Worm (Caenorhabditis elegans) whole organism, L2 larva: ENCODE results near the gene srv-28.

Experiments
- R02D3.7 ChIP-seq: fragments of 150-350 bp; optimal IDR thresholded peaks from 2 replicates; lab custom pipeline; 2014; ENCODE audit warnings: missing biosample characterization, missing genetic modification characterization
- alr-1 ChIP-seq: fragments of 150-350 bp; optimal IDR thresholded peaks from 2 replicates; lab custom pipeline; 2014; ENCODE audit warnings: missing biosample characterization, missing genetic modification characterization
- aly-2 ChIP-seq: fragments of 150-350 bp; optimal IDR thresholded peaks from 2 replicates; lab custom pipeline; 2014; ENCODE audit warnings: missing biosample characterization, missing genetic modification characterization
- fos-1 ChIP-seq: fragments of 150-350 bp; optimal IDR thresholded peaks from 2 replicates; lab custom pipeline; 2014; ENCODE audit warnings: missing biosample characterization, missing genetic modification characterization
- lin-13 ChIP-seq: fragments of 150-350 bp; optimal IDR thresholded peaks from 2 replicates; lab custom pipeline; 2014; ENCODE audit warnings: missing biosample characterization, missing genetic modification reagents, missing genetic modification characterization
- lsy-2 ChIP-seq, 2 experiments: fragments of 150-350 bp in 1 of 2; sonication (generic microtip) in 1 of 2; optimal IDR thresholded peaks; 2 replicates each; lab custom pipeline; 2014 to 2017; ENCODE audit warnings: missing biosample characterization in 2 of 2, missing genetic modification characterization in 2 of 2
- nhr-11 ChIP-seq: fragments of 150-350 bp; optimal IDR thresholded peaks from 2 replicates; lab custom pipeline; 2014; ENCODE audit warnings: missing biosample characterization, missing genetic modification characterization
- nhr-25 ChIP-seq: fragments of 150-350 bp; sonication (generic microtip); optimal IDR thresholded peaks from 3 replicates; lab custom pipeline; 2014; ENCODE audit warnings: missing biosample characterization, missing genetic modification characterization
- skn-1 ChIP-seq: sonication (generic microtip); optimal IDR thresholded peaks from 2 replicates; lab custom pipeline; 2017; ENCODE audit warnings: missing biosample characterization, missing genetic modification characterization
- sma-9 ChIP-seq, 2 experiments: fragments of 150-350 bp in 1 of 2; sonication (generic microtip) in 1 of 2; optimal IDR thresholded peaks; 2 replicates each; lab custom pipeline; 2014 to 2016; ENCODE audit warnings: missing genetic modification characterization in 2 of 2, mild to moderate bottlenecking in 1 of 2, missing biosample characterization in 1 of 2, missing compliant biosample characterization in 1 of 2, missing genetic modification reagents in 1 of 2, moderate library complexity in 1 of 2
- snpc-4 ChIP-seq: fragments of 150-350 bp; optimal IDR thresholded peaks from 2 replicates; lab custom pipeline; 2014; ENCODE audit warnings: missing biosample characterization, missing genetic modification characterization
- unc-39 ChIP-seq: fragments of 150-350 bp; optimal IDR thresholded peaks from 2 replicates; lab custom pipeline; 2014; ENCODE audit warnings: missing biosample characterization, missing genetic modification characterization
- unc-62 ChIP-seq: fragments of 150-350 bp; optimal IDR thresholded peaks from 2 replicates; lab custom pipeline; 2014; ENCODE audit warnings: missing biosample characterization, missing genetic modification reagents, missing genetic modification characterization
- zag-1 ChIP-seq: fragments of 150-350 bp; optimal IDR thresholded peaks from 2 replicates; lab custom pipeline; 2014; ENCODE audit warnings: missing biosample characterization, missing genetic modification characterization

DNA sequence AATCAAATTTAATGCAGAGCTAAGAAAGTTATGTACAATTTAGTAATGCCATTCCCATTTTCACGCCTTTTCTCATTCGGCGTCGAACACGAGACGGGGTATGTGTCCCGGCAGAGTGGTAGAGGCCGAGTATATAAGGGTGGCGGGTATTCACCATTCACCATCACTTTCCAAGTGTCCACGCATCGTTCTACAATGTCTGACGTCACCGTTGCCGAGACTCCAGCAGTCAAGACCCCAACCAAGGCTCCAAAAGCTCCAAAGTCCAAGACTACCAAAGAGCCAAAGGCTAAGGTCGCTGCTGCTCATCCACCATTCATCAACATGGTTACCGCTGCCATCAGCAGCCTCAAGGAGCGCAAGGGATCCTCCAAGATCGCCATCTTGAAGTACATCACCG lies 30.9 kb upstream of the srv-28 start, which contains the start of gene hil-2:
- TF ChIP-seq skn-1 (tag; lab: Kevin White, UChicago), result no peak
- no peak for TF ChIP-seq snpc-4
- TF ChIP-seq lsy-2 (tag; optimal IDR thresholded peaks at IDR 0.05; lab: Kevin White, UChicago), result no peak
- TF ChIP-seq aly-2 (tag; lab: Kevin White, UChicago), result no peak
- TF ChIP-seq zag-1 (tag; lab: Kevin White, UChicago), result no peak
- TF ChIP-seq nhr-25 (tag; lab: Kevin White, UChicago), result no peak
- no peak for TF ChIP-seq R02D3.7 (tag; lab: Kevin White, UChicago)
- TF ChIP-seq unc-39 (tag; lab: Kevin White, UChicago), result no peak
- no peak for TF ChIP-seq fos-1 (tag; lab: Kevin White, UChicago)
- no peak for TF ChIP-seq alr-1 (tag; lab: Kevin White, UChicago)
- no peak for TF ChIP-seq unc-62 (GFP tag; lab: Kevin White, UChicago)
- no peak for TF ChIP-seq sma-9 (GFP tag; optimal IDR thresholded peaks at IDR 0.05; lab: Kevin White, UChicago)
- no peak for TF ChIP-seq sma-9 (tag; optimal IDR thresholded peaks at IDR 0.05; lab: Kevin White, UChicago)
- TF ChIP-seq nhr-11 (tag; lab: Kevin White, UChicago), result no peak
- TF ChIP-seq lin-13 (GFP tag; lab: Kevin White, UChicago), result no peak
